Worm (Caenorhabditis elegans) whole organism, late embryonic: ENCODE results near the gene ZK632.4.

Experiments
- ama-1 ChIP-seq: fragments of 150-350 bp; optimal IDR thresholded peaks from 2 replicates; lab custom pipeline; 2014
- pha-4 ChIP-seq: fragments of 150-350 bp; optimal IDR thresholded peaks from 2 replicates; lab custom pipeline; 2018; ENCODE audit warnings: missing biosample characterization, missing genetic modification reagents, missing genetic modification characterization
- pqm-1 ChIP-seq: sonication (generic microtip); optimal IDR thresholded peaks from 2 replicates; lab custom pipeline; 2016; ENCODE audit warnings: missing genetic modification characterization, missing compliant biosample characterization
- unc-3 ChIP-seq, 2 experiments: fragments of 200-800 bp in 1 of 2; sonication (Bioruptor generic) in 1 of 2; sonication (generic microtip) in 1 of 2; conservative IDR thresholded peaks in 1 of 2; optimal IDR thresholded peaks in 1 of 2; 2 replicates each; pipeline versions ENCODE4 v1.3.6 to Lab custom; 2016 to 2022; ENCODE audit warnings: missing compliant biosample characterization in 2 of 2, missing genetic modification characterization in 2 of 2, missing genetic modification reagents in 1 of 2

DNA sequence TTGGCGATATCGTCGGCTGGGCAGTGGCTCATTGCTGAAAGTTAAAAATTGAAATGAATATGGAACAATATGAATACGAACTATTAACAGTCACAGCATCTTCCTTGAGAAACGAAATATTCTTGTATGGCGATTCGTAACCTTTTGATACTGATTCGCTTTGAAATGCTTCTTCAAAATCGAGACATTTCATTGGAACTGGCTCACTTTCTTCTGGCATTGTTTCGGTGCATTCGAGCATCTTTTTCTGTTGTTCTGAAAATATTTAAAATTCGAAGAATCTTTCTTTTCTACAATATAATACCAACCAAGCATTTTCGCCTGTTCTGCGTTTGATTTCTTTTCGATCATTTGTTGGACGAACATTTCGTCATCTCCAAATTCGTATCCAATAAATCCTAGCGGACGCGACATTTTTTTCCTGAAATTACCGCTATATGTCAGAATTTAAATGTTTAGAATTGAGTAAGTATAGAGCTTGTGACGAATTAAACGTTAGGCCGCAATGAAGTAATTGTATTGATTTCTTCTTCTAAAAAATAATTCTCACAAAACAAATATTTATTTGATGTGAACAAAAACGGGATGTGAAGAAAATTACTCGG lies 17.2 kb upstream of the ZK632.4 start, which contains the start of gene lin-52:
- TF ChIP-seq pha-4 (tag; lab: Kevin White, UChicago) (no peak), unc-3 (GFP tag; conservative IDR thresholded peaks at IDR 0.05; lab: Robert Waterston, UW) (no peak), unc-3 (tag; optimal IDR thresholded peaks at IDR 0.05; lab: Kevin White, UChicago) (no peak), ama-1 (lab: Kevin White, UChicago) (no peak), pqm-1 (no peak)
